Worm (Caenorhabditis elegans) whole organism, early embryonic: ENCODE measurements around the gene F59D12.5.

ENCODE experiments used
- B0310.2 ChIP-seq: sonication (generic microtip); optimal IDR thresholded peaks from 2 replicates; lab custom pipeline; 2016; ENCODE audit warnings: mild to moderate bottlenecking, missing genetic modification characterization, missing compliant biosample characterization
- F13C5.2 ChIP-seq: sonication (generic microtip); optimal IDR thresholded peaks from 2 replicates; lab custom pipeline; 2017; ENCODE audit warnings: mild to moderate bottlenecking, missing genetic modification characterization, inconsistent platforms, missing compliant biosample characterization
- aly-1 ChIP-seq: sonication (generic microtip); optimal IDR thresholded peaks from 2 replicates; lab custom pipeline; 2016; ENCODE audit warnings: missing genetic modification characterization, missing compliant biosample characterization
- ama-1 ChIP-seq: fragments of 150-350 bp; optimal IDR thresholded peaks from 2 replicates; lab custom pipeline; 2014
- ceh-13 ChIP-seq: fragments of 200-800 bp; sonication (Bioruptor generic); optimal IDR thresholded peaks from 2 replicates; lab custom pipeline; 2018; ENCODE audit warnings: mild to moderate bottlenecking, missing genetic modification characterization, missing compliant biosample characterization
- ets-7 ChIP-seq: sonication (generic microtip); optimal IDR thresholded peaks from 2 replicates; lab custom pipeline; 2016; ENCODE audit warnings: missing genotype, missing genetic modification characterization, missing compliant biosample characterization
- flt-1 ChIP-seq: fragments of 200-800 bp; sonication (Bioruptor generic); IDR thresholded peaks from 2 replicates; pipeline ENCODE4 v1.3.6; 2022; ENCODE audit warnings: missing genetic modification characterization, missing compliant biosample characterization
- hmbx-1 ChIP-seq: sonication (generic microtip); optimal IDR thresholded peaks from 2 replicates; lab custom pipeline; 2016; ENCODE audit warnings: mild to moderate bottlenecking, missing genetic modification characterization, missing compliant biosample characterization
- hmg-4 ChIP-seq: fragments of 200-800 bp; sonication (Bioruptor generic); optimal IDR thresholded peaks from 2 replicates; lab custom pipeline; 2018; ENCODE audit warnings: mild to moderate bottlenecking, missing genetic modification characterization, missing compliant biosample characterization
- hnd-1 ChIP-seq: sonication (generic microtip); optimal IDR thresholded peaks from 2 replicates; lab custom pipeline; 2016; ENCODE audit warnings: missing genetic modification characterization, missing compliant biosample characterization
- pes-1 ChIP-seq: fragments of 200-800 bp; sonication (Bioruptor generic); IDR thresholded peaks from 2 replicates; pipeline ENCODE4 v1.3.6; 2022; ENCODE audit warnings: missing genetic modification reagents, missing genetic modification characterization, missing compliant biosample characterization
- tbx-11 ChIP-seq: fragments of 200-800 bp; sonication (Bioruptor generic); IDR thresholded peaks from 2 replicates; pipeline ENCODE4 v1.3.6; 2022; ENCODE audit warnings: missing genetic modification characterization, missing compliant biosample characterization
- tbx-37 ChIP-seq: fragments of 200-800 bp; sonication (Bioruptor generic); conservative IDR thresholded peaks from 2 replicates; pipeline ENCODE4 v1.3.6; 2022; ENCODE audit warnings: missing genetic modification reagents, missing genetic modification characterization, missing compliant biosample characterization
- tra-4 ChIP-seq: sonication (generic microtip); optimal IDR thresholded peaks from 2 replicates; lab custom pipeline; 2017; ENCODE audit warnings: missing genetic modification characterization, missing compliant biosample characterization

ce11 chrX:15608593-15608992, 38.6 kb downstream of the F59D12.5 start:
- TF ChIP-seq pes-1 (no peak), ceh-13 (GFP tag; lab: Kevin White, UChicago) (no peak), ets-7 (tag; lab: Kevin White, UChicago) (no peak), B0310.2 (tag; lab: Kevin White, UChicago) (no peak), F13C5.2 (tag; lab: Kevin White, UChicago) (no peak), ama-1 (lab: Kevin White, UChicago) (no peak), hnd-1 (tag; lab: Kevin White, UChicago) (no peak), flt-1 (no peak), tbx-11 (GFP tag; lab: Robert Waterston, UW) (no peak), tbx-37 (GFP tag; lab: Robert Waterston, UW) (no peak), hmbx-1 (tag; lab: Kevin White, UChicago) (no peak), tra-4 (tag; lab: Kevin White, UChicago) (no peak), aly-1 (tag; lab: Kevin White, UChicago) (no peak), hmg-4 (GFP tag; lab: Kevin White, UChicago) (no peak)
